Fruit fly (Drosophila melanogaster): Measurements from ENCODE around the gene corto.

corto gene

dm6 chr3R:5086822-5087491, at the start of gene corto:
corto (minus strand) TSS chr3R:5087072.
- TF ChIP-seq psq (optimal IDR thresholded peaks at IDR 0.05) (no peak), Dll (optimal IDR thresholded peaks at IDR 0.05) (peak; percentile 74), EcR (GFP tag; optimal IDR thresholded peaks at IDR 0.05) (peak in 1 of 2 experiments; percentile 42), CG8478 (optimal IDR thresholded peaks at IDR 0.05) (no peak)

- TF ChIP-seq CG8478 (optimal IDR thresholded peaks at IDR 0.05) = no peak
- TF ChIP-seq Dll (optimal IDR thresholded peaks at IDR 0.05) = no peak
- TF ChIP-seq psq (optimal IDR thresholded peaks at IDR 0.05) = no peak
- TF ChIP-seq EcR (GFP tag; optimal IDR thresholded peaks at IDR 0.05) = no peak
- TF ChIP-seq pan (optimal IDR thresholded peaks at IDR 0.05) = no peak
- no peak for TF ChIP-seq usp (GFP tag; optimal IDR thresholded peaks at IDR 0.05)
Measured at dm6 chr3R:5127790-5128243, 40.9 kb upstream of the corto start, which contains the start of gene RabGGTa. RabGGTa (plus strand) TSS chr3R:5128087.

dm6 chr3R:5126884-5127283, 40.0 kb upstream of the corto start:
- TF ChIP-seq CG8478 (optimal IDR thresholded peaks at IDR 0.05) = no peak
- TF ChIP-seq EcR (GFP tag; optimal IDR thresholded peaks at IDR 0.05) = no peak
- TF ChIP-seq pan (optimal IDR thresholded peaks at IDR 0.05) = no peak
- no peak for TF ChIP-seq psq (optimal IDR thresholded peaks at IDR 0.05)
- no peak for TF ChIP-seq usp (GFP tag; optimal IDR thresholded peaks at IDR 0.05)
- TF ChIP-seq Dll (optimal IDR thresholded peaks at IDR 0.05) = no peak

- TF ChIP-seq psq (optimal IDR thresholded peaks at IDR 0.05) (no peak), EcR (GFP tag; optimal IDR thresholded peaks at IDR 0.05) (no peak), CG8478 (optimal IDR thresholded peaks at IDR 0.05) (no peak), pan (optimal IDR thresholded peaks at IDR 0.05) (no peak)
Measured at dm6 chr3R:5125832-5126231, 39.0 kb upstream of the corto start.

dm6 chr3R:5124928-5125327, 38.1 kb upstream of the corto start:
- TF ChIP-seq usp (GFP tag; optimal IDR thresholded peaks at IDR 0.05) (no peak), psq (optimal IDR thresholded peaks at IDR 0.05) (no peak), EcR (GFP tag; optimal IDR thresholded peaks at IDR 0.05) (no peak), CG8478 (optimal IDR thresholded peaks at IDR 0.05) (no peak), Dll (optimal IDR thresholded peaks at IDR 0.05) (no peak), pan (optimal IDR thresholded peaks at IDR 0.05) (no peak)

- TF ChIP-seq usp (GFP tag; optimal IDR thresholded peaks at IDR 0.05) (no peak), psq (optimal IDR thresholded peaks at IDR 0.05) (no peak), EcR (GFP tag; optimal IDR thresholded peaks at IDR 0.05) (no peak), Dll (optimal IDR thresholded peaks at IDR 0.05) (no peak), pan (optimal IDR thresholded peaks at IDR 0.05) (no peak), CG8478 (optimal IDR thresholded peaks at IDR 0.05) (no peak)
Measured at dm6 chr3R:5122266-5123096, 35.6 kb upstream of the corto start.

dm6 chr3R:5120461-5121214, 33.8 kb upstream of the corto start:
- no peak for TF ChIP-seq psq (optimal IDR thresholded peaks at IDR 0.05)
- no peak for TF ChIP-seq CG8478 (optimal IDR thresholded peaks at IDR 0.05)
- TF ChIP-seq pan (optimal IDR thresholded peaks at IDR 0.05) = no peak
- TF ChIP-seq EcR (GFP tag; optimal IDR thresholded peaks at IDR 0.05) = no peak
- no peak for TF ChIP-seq usp (GFP tag; optimal IDR thresholded peaks at IDR 0.05)
- no peak for TF ChIP-seq Dll (optimal IDR thresholded peaks at IDR 0.05)

- TF ChIP-seq CG8478 (optimal IDR thresholded peaks at IDR 0.05) (no peak), Dll (optimal IDR thresholded peaks at IDR 0.05) (no peak), pan (optimal IDR thresholded peaks at IDR 0.05) (peak; percentile 18)
Measured at dm6 chr3R:5118185-5118584, 31.3 kb upstream of the corto start.

- TF ChIP-seq pan (optimal IDR thresholded peaks at IDR 0.05) = no peak
- TF ChIP-seq EcR (GFP tag; optimal IDR thresholded peaks at IDR 0.05) = no peak
- no peak for TF ChIP-seq usp (GFP tag; optimal IDR thresholded peaks at IDR 0.05)
- TF ChIP-seq psq (optimal IDR thresholded peaks at IDR 0.05) = no peak
Measured at dm6 chr3R:5116425-5116824, 29.6 kb upstream of the corto start.

- TF ChIP-seq usp (GFP tag; optimal IDR thresholded peaks at IDR 0.05) (no peak), CG8478 (optimal IDR thresholded peaks at IDR 0.05) (no peak), pan (optimal IDR thresholded peaks at IDR 0.05) (no peak), EcR (GFP tag; optimal IDR thresholded peaks at IDR 0.05) (no peak), psq (optimal IDR thresholded peaks at IDR 0.05) (no peak), Dll (optimal IDR thresholded peaks at IDR 0.05) (no peak)
Measured at dm6 chr3R:5115448-5115847, 28.6 kb upstream of the corto start.

dm6 chr3R:5114147-5114546, 27.3 kb upstream of the corto start:
- TF ChIP-seq CG8478 (optimal IDR thresholded peaks at IDR 0.05) (no peak), usp (GFP tag; optimal IDR thresholded peaks at IDR 0.05) (no peak), Dll (optimal IDR thresholded peaks at IDR 0.05) (no peak), EcR (GFP tag; optimal IDR thresholded peaks at IDR 0.05) (no peak), pan (optimal IDR thresholded peaks at IDR 0.05) (no peak), psq (optimal IDR thresholded peaks at IDR 0.05) (no peak)

Data from whole organism.